Worm (Caenorhabditis elegans): Measurements from ENCODE around the gene Y61B8B.3.

DNA sequence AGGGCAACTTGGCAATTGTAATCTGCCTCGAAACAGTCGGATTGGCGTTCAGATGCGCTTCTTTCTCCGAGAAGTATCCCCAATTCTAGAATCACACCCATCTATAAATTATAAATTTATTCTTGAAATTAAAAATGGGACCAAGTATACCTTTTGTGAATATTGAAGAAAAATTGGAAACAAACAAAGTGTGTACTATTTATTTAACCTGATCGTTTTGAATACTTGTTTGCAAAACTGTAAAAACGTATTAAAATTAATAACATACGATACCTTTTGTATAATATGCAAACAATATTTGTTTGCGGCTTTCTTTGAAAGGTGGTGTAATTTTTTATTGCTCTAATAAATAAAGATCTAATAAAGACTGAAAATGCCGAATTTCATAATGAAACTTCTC, at the start of gene Y61B8B.3:
- no peak for TF ChIP-seq W03F9.2 (tag; optimal IDR thresholded peaks at IDR 0.05)
- TF ChIP-seq dao-5 (tag; optimal IDR thresholded peaks at IDR 0.05), result no peak
- no peak for TF ChIP-seq him-1 (tag; optimal IDR thresholded peaks at IDR 0.05)
